Fruit fly (Drosophila melanogaster): Measurements from ENCODE around the gene CG4362.

Gene CG4362

dm6 chr3R:20261225-20261968 lies 45.9 kb downstream of the CG4362 start (continued):
- TF ChIP-seq salm (tag; optimal IDR thresholded peaks at IDR 0.05) (peak; percentile 79), mam (GFP tag; optimal IDR thresholded peaks at IDR 0.05) (peak; percentile 83), pan (optimal IDR thresholded peaks at IDR 0.05) (no peak), pan (GFP tag; optimal IDR thresholded peaks at IDR 0.05 in 1 of 2, IDR thresholded peaks at IDR 0.05 in 1 of 2) (peak in 1 of 2 experiments; percentile 88), CG17802 (tag; optimal IDR thresholded peaks at IDR 0.05) (peak; percentile 44), Lpt (GFP tag; optimal IDR thresholded peaks at IDR 0.05) (no peak), ind (GFP tag; optimal IDR thresholded peaks at IDR 0.05) (peak; percentile 84), dan (GFP tag; IDR thresholded peaks at IDR 0.05) (no peak), Sox102F (GFP tag; optimal IDR thresholded peaks at IDR 0.05) (peak; percentile 87), CG14860 (GFP tag; IDR thresholded peaks at IDR 0.05; ENCODE audit: partially characterized antibody) (no peak)

dm6 chr3R:20260382-20260781 lies 47.0 kb downstream of the CG4362 start:
- TF ChIP-seq Hmx (GFP tag; optimal IDR thresholded peaks at IDR 0.05) (no peak), Med (GFP tag) (peak; percentile 19)

DNA sequence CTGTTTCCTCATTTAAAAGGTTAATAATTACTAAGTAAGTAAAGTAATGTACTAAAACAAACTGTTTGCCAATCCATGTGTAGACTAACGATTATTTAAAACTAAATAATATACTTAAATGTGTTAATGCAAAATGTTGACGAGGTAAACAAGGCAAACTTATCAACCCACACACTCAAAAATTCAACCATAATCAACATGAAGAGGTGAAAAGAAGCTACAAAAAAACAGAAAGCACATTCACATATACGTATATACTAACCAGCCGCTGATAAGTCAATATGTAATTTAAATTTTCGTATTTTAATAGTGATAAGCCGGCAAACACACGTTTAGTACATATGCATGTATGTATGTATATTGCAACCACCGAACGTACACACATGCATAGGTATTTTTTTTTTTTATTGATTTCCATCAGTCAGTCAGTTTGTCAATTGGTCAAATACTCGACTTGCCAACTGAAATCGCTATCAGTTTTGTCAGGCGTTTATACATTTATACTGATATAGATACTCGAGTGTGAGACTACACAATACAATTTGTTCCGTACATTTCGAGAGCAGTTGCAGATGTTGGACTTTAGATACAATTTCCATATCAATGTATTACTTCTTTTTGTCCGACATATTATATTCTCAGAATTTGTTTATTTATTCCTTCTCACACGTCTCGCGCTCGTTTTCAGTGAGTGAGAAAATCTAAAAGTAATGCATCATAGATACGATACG lies 47.7 kb downstream of the CG4362 start:
- TF ChIP-seq prd (optimal IDR thresholded peaks at IDR 0.05) (no peak), prd (GFP tag; IDR thresholded peaks at IDR 0.05) (peak; percentile 35; the same call in 1 of the 3 replicates), ERR (GFP tag; optimal IDR thresholded peaks at IDR 0.05) (no peak), CG10565 (GFP tag; optimal IDR thresholded peaks at IDR 0.05) (no peak), CG14441 (GFP tag; IDR thresholded peaks at IDR 0.05) (peak; percentile 47), sd (tag; optimal IDR thresholded peaks at IDR 0.05) (no peak), BEAF-32 (GFP tag; optimal IDR thresholded peaks at IDR 0.05) (no peak), Six4 (GFP tag; optimal IDR thresholded peaks at IDR 0.05) (no peak), CG30020 (tag; optimal IDR thresholded peaks at IDR 0.05) (no peak), CG17912 (GFP tag; optimal IDR thresholded peaks at IDR 0.05) (no peak), CG17385 (GFP tag; optimal IDR thresholded peaks at IDR 0.05) (peak; percentile 39), CG13624 (GFP tag; optimal IDR thresholded peaks at IDR 0.05) (no peak), tup (GFP tag; optimal IDR thresholded peaks at IDR 0.05) (no peak), Sin3A (optimal IDR thresholded peaks at IDR 0.05) (no peak), Aef1 (GFP tag; IDR thresholded peaks at IDR 0.05) (no peak), CG15073 (GFP tag; optimal IDR thresholded peaks at IDR 0.05) (no peak), HLH3B (GFP tag; IDR thresholded peaks at IDR 0.05) (peak; percentile 13; the same call in 1 of the 2 replicates), nom (GFP tag; optimal IDR thresholded peaks at IDR 0.05) (no peak), fd96Cb (tag; optimal IDR thresholded peaks at IDR 0.05) (peak; percentile 43), CG12236 (GFP tag; optimal IDR thresholded peaks at IDR 0.05) (no peak), Dfd (GFP tag; optimal IDR thresholded peaks at IDR 0.05) (no peak), HLH4C (GFP tag; IDR thresholded peaks at IDR 0.05; ENCODE audit: partially characterized antibody) (no peak), CG30431 (GFP tag; optimal IDR thresholded peaks at IDR 0.05) (no peak), CG12744 (GFP tag; optimal IDR thresholded peaks at IDR 0.05) (no peak), ase (GFP tag; IDR thresholded peaks at IDR 0.05) (no peak), Ptx1 (GFP tag; IDR thresholded peaks at IDR 0.05) (no peak), HLH54F (GFP tag; optimal IDR thresholded peaks at IDR 0.05) (no peak), CG18011 (GFP tag; optimal IDR thresholded peaks at IDR 0.05) (no peak), CG10147 (GFP tag; optimal IDR thresholded peaks at IDR 0.05) (peak; percentile 19), dm (GFP tag; optimal IDR thresholded peaks at IDR 0.05) (no peak), usp (GFP tag; optimal IDR thresholded peaks at IDR 0.05) (no peak), Optix (GFP tag; IDR thresholded peaks at IDR 0.05) (no peak), CkIIα-i1 (GFP tag; IDR thresholded peaks at IDR 0.05) (no peak), CG6272 (GFP tag; IDR thresholded peaks at IDR 0.05) (no peak), sima (GFP tag; optimal IDR thresholded peaks at IDR 0.05) (no peak)
